Fruit fly (Drosophila melanogaster): ENCODE measurements around the gene pkaap.

- no peak for TF ChIP-seq brk (GFP tag; optimal IDR thresholded peaks at IDR 0.05)
- no peak for TF ChIP-seq Dif (GFP tag; optimal IDR thresholded peaks at IDR 0.05; ENCODE audit: partially characterized antibody)
- no peak for TF ChIP-seq fru (GFP tag; optimal IDR thresholded peaks at IDR 0.05)
- TF ChIP-seq psq (GFP tag; optimal IDR thresholded peaks at IDR 0.05): no peak
- TF ChIP-seq h (GFP tag; optimal IDR thresholded peaks at IDR 0.05): no peak
- no peak for TF ChIP-seq Abd-B (GFP tag; optimal IDR thresholded peaks at IDR 0.05)
- no peak for TF ChIP-seq Hr78 (GFP tag; optimal IDR thresholded peaks at IDR 0.05)
- TF ChIP-seq Myc (optimal IDR thresholded peaks at IDR 0.05): no peak
- no peak for TF ChIP-seq HLH106 (tag; optimal IDR thresholded peaks at IDR 0.05)
- TF ChIP-seq pan (optimal IDR thresholded peaks at IDR 0.05): no peak
- TF ChIP-seq sv (GFP tag; optimal IDR thresholded peaks at IDR 0.05): no peak
- TF ChIP-seq Hnf4 (GFP tag; optimal IDR thresholded peaks at IDR 0.05): peak; percentile 25
- TF ChIP-seq Jra (GFP tag; optimal IDR thresholded peaks at IDR 0.05): peak; percentile 23
Observed at dm6 chr2L:16310648-16311047, 22.6 kb downstream of the pkaap start, which contains the start of the genes cni and fzy.
